Fruit fly (Drosophila melanogaster) S2 (cell line): Measurements from ENCODE around the gene CG3526.

ENCODE experiments used
- CG8478 ChIP-seq: fragments of >200 bp; optimal IDR thresholded peaks from 2 replicates; lab custom pipeline; 2018
- CTCF ChIP-seq, 2 experiments: fragments of >200 bp; optimal IDR thresholded peaks; 2 replicates each; lab custom pipeline; 2018

dm6 chrX:2918551-2918950 is 28.0 kb downstream of the CG3526 start:
- TF ChIP-seq CTCF (optimal IDR thresholded peaks at IDR 0.05; lab: Kevin White, UChicago) (no peak), CG8478 (no peak)
